Fruit fly (Drosophila melanogaster): ENCODE measurements around the gene CG5111.

Gene CG5111

DNA sequence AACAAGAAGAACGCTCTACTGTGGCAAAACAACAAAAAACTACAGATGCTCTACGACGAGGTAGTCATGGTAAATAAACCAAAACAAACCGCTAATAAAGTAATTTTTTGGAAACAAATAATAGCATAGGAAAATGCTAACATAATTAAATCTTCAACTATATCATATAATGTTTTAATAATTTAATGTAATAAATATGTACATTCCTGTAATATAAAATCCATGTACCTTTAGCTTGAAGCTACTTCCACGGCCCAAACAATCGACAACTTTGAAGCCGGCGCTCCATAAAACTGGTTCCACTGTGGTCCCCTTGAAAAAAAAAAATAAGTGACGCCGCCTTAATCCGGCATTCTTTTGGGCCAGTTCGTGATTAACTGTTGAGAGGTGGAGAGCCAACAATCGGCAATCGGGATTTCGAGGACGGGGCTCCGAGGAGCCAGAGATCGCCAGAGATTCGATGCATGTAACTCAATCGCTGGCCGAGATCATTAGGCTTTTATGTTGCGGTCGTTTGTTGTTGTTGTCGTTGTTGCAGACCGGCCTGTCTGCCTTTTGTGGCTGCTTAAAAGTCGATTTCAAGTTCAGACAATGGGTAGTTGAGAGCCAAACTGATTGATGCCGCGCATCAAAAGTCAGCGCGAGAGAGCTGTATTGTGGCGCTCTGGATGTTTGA lies 43.3 kb upstream of the CG5111 start (continued):
- TF ChIP-seq gt (GFP tag; IDR thresholded peaks at IDR 0.05) (no peak), CG5953 (GFP tag; IDR thresholded peaks at IDR 0.05) (no peak), Taf1 (GFP tag; IDR thresholded peaks at IDR 0.05) (peak; percentile 38; the same call in 1 of the 2 replicates), Asciz (GFP tag; optimal IDR thresholded peaks at IDR 0.05) (peak; percentile 46), phol (tag; optimal IDR thresholded peaks at IDR 0.05) (peak; percentile 32), CG6683 (GFP tag; optimal IDR thresholded peaks at IDR 0.05) (no peak), CG18262 (tag; optimal IDR thresholded peaks at IDR 0.05) (peak; percentile 44), CG2120 (GFP tag; optimal IDR thresholded peaks at IDR 0.05) (peak; percentile 48), Dll (GFP tag; IDR thresholded peaks at IDR 0.05; ENCODE audit: partially characterized antibody) (no peak), Atf6 (GFP tag; IDR thresholded peaks at IDR 0.05) (peak; percentile 64), CG18476 (GFP tag; optimal IDR thresholded peaks at IDR 0.05) (no peak), CG6654 (GFP tag; optimal IDR thresholded peaks at IDR 0.05) (no peak), CG7556 (GFP tag; optimal IDR thresholded peaks at IDR 0.05) (peak; percentile 49), CG3838 (GFP tag; optimal IDR thresholded peaks at IDR 0.05) (no peak), CG30403 (GFP tag; optimal IDR thresholded peaks at IDR 0.05) (peak; percentile 2), ind (GFP tag; optimal IDR thresholded peaks at IDR 0.05) (peak; percentile 24), ERR (GFP tag; optimal IDR thresholded peaks at IDR 0.05) (no peak), sd (tag; optimal IDR thresholded peaks at IDR 0.05) (peak; percentile 73), sna (GFP tag; IDR thresholded peaks at IDR 0.05; ENCODE audit: partially characterized antibody) (no peak), CG2129 (GFP tag; IDR thresholded peaks at IDR 0.05; ENCODE audit: partially characterized antibody) (no peak), CG4328 (GFP tag; optimal IDR thresholded peaks at IDR 0.05) (no peak), D19A (tag; optimal IDR thresholded peaks at IDR 0.05) (peak; percentile 76), ato (GFP tag; IDR thresholded peaks at IDR 0.05; ENCODE audit: partially characterized antibody) (no peak), HmgZ (tag; optimal IDR thresholded peaks at IDR 0.05) (no peak), Optix (GFP tag; IDR thresholded peaks at IDR 0.05) (no peak), trem (tag; optimal IDR thresholded peaks at IDR 0.05) (no peak), z (GFP tag; IDR thresholded peaks at IDR 0.05) (no peak), CG7839 (tag; optimal IDR thresholded peaks at IDR 0.05) (peak; percentile 56), CG17385 (GFP tag; optimal IDR thresholded peaks at IDR 0.05) (peak; percentile 46), CG16815 (GFP tag; optimal IDR thresholded peaks at IDR 0.05) (no peak), CG6175 (GFP tag; IDR thresholded peaks at IDR 0.05) (no peak), CG9817 (tag; optimal IDR thresholded peaks at IDR 0.05) (peak; percentile 11), ac (GFP tag; optimal IDR thresholded peaks at IDR 0.05) (no peak), mam (GFP tag; optimal IDR thresholded peaks at IDR 0.05) (peak; percentile 4), CG13296 (GFP tag; optimal IDR thresholded peaks at IDR 0.05) (peak; percentile 55), CG3281 (GFP tag; optimal IDR thresholded peaks at IDR 0.05) (peak; percentile 39), GATAe (GFP tag; conservative IDR thresholded peaks at IDR 0.05) (0 out of 2 replicates have a peak, but pooled peaks have one; percentile 18), unpg (GFP tag; optimal IDR thresholded peaks at IDR 0.05) (peak; percentile 43), CG17361 (GFP tag; IDR thresholded peaks at IDR 0.05) (peak; percentile 63), lilli (GFP tag; optimal IDR thresholded peaks at IDR 0.05) (peak; percentile 1), h (optimal IDR thresholded peaks at IDR 0.05) (no peak), CG12299 (tag; optimal IDR thresholded peaks at IDR 0.05) (no peak), jigr1 (GFP tag; IDR thresholded peaks at IDR 0.05) (no peak), Jarid2 (GFP tag; optimal IDR thresholded peaks at IDR 0.05) (no peak), CG6765 (GFP tag; optimal IDR thresholded peaks at IDR 0.05) (no peak), Med (GFP tag) (peak; percentile 27), ranshi (GFP tag; IDR thresholded peaks at IDR 0.05) (0 out of 2 replicates have a peak, but pooled peaks have one; percentile 19), C15 (GFP tag; IDR thresholded peaks at IDR 0.05) (0 out of 3 replicates have a peak, but pooled peaks have one; percentile 28), MESR4 (GFP tag; optimal IDR thresholded peaks at IDR 0.05) (no peak), CG18599 (GFP tag; optimal IDR thresholded peaks at IDR 0.05) (peak; percentile 49)

Measured in whole organism, embryonic.